Worm (Caenorhabditis elegans): ENCODE data around the gene oac-56.

DNA sequence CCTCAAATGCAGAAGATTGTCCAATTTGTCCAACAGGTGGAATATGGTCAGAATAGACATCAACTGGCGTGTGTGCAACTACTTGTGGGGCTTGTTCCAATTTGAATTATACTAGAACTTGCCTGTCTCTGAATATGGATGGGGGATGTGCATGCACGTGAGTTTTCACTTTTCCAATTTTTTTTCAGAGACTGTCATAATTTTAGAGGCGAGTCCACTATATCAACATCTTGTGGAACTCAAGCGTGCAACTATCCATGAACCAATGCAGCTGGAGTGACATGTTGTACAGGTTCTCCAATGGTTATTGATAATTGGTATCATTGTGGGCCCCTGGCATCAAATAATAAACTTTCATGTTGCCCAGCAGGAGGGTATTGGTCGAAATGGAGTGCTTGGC lies 12.8 kb downstream of the oac-56 start, which contains the start of gene Y67A10A.2:
- TF ChIP-seq elt-2 (tag; optimal IDR thresholded peaks at IDR 0.05), result no peak
- TF ChIP-seq ceh-2 (tag; optimal IDR thresholded peaks at IDR 0.05), result no peak
- TF ChIP-seq dve-1 (tag; optimal IDR thresholded peaks at IDR 0.05), result no peak
- TF ChIP-seq pha-2 (tag; optimal IDR thresholded peaks at IDR 0.05), result no peak
- no peak for TF ChIP-seq ama-1 (optimal IDR thresholded peaks at IDR 0.05)
- no peak for TF ChIP-seq dmd-4 (tag; optimal IDR thresholded peaks at IDR 0.05; ENCODE audit: borderline replicate concordance)

Measured in whole organism, late embryonic.